Fruit fly (Drosophila melanogaster) whole organism: ENCODE data around the gene CG9782.

Experiments used
- CG8478 ChIP-seq: fragments of >200 bp; optimal IDR thresholded peaks from 2 replicates; lab custom pipeline; 2018; ENCODE audit warnings: inconsistent platforms
- Dll ChIP-seq: fragments of >200 bp; optimal IDR thresholded peaks from 2 replicates; lab custom pipeline; 2017
- EcR ChIP-seq, 2 experiments: fragments of >200 bp; optimal IDR thresholded peaks; 2 replicates each; lab custom pipeline; 2017; ENCODE audit warnings: missing biosample characterization in 2 of 2, missing genetic modification characterization in 2 of 2, missing genetic modification reagents in 2 of 2
- pan ChIP-seq: fragments of >200 bp; optimal IDR thresholded peaks from 2 replicates; lab custom pipeline; 2017
- psq ChIP-seq: fragments of >200 bp; optimal IDR thresholded peaks from 2 replicates; lab custom pipeline; 2017
- usp ChIP-seq: fragments of >200 bp; optimal IDR thresholded peaks from 2 replicates; lab custom pipeline; 2017; ENCODE audit warnings: missing biosample characterization, missing genetic modification characterization, mixed read lengths

CG9782 gene

DNA sequence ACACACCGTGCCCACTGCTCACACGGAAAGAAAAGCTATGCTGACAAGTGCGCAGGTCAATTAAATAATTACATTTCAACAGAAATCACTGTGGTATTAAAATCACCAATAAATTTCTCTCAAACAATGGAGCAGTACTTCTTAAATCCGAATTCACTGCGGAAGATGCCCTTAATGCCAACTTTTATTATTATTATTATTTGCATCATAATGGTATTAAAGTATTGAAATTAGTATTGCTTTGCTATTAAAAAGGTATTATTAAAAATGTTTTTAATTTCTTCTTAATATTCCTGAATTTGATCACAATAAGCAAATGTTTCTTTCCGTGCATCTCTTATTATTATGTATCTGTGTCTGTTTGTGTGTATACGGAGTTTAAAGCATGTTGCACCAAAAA is 41.4 kb downstream of the CG9782 start:
- TF ChIP-seq CG8478: no peak
- TF ChIP-seq Dll (lab: Kevin White, UChicago): no peak
- TF ChIP-seq usp (GFP tag; lab: Kevin White, UChicago): no peak
- TF ChIP-seq pan (lab: Kevin White, UChicago): no peak
- TF ChIP-seq psq: no peak

DNA sequence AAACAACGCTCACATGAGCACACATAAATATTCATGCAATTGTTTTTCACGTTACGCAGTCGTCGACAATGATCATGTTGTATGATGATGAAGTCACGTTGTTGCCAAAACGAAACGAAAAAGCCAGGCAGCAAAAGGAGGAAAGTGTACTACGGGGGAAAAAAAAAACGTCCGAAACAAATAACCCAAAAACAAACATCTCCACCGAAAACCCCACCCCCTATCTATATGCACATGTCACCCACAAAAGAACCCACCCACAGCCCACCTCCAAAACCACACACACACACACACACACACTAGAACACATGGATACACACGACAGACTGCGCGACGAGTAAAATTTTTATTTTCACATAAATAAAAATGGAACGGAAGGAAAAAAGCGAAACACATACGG is 46.3 kb downstream of the CG9782 start:
- TF ChIP-seq EcR (GFP tag; optimal IDR thresholded peaks at IDR 0.05; lab: Kevin White, UChicago): no peak
- no peak for TF ChIP-seq Dll (lab: Kevin White, UChicago)
- no peak for TF ChIP-seq usp (GFP tag; lab: Kevin White, UChicago)
- TF ChIP-seq psq: no peak
- no peak for TF ChIP-seq pan (lab: Kevin White, UChicago)
- no peak for TF ChIP-seq CG8478

DNA sequence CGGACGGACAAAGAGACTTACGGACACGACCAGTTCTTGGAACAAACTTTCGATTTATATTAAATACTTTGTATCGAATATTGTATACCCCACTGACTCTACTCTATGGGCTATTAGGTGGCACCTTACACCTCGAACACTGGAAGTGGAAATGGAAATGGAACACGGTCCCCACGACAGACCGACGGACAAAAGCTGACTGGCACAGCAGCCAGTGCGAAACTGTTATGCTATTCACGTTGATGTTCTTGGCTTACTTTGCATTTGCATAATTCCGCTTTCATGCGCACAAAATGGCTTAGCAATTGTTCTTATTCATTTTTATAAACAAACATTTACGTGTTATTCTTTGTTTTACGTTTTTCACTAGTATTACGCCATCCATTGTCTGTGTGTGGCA is 47.3 kb downstream of the CG9782 start:
- TF ChIP-seq psq (no peak), usp (GFP tag; lab: Kevin White, UChicago) (no peak), pan (lab: Kevin White, UChicago) (no peak), EcR (GFP tag; optimal IDR thresholded peaks at IDR 0.05; lab: Kevin White, UChicago) (no peak), CG8478 (no peak), Dll (lab: Kevin White, UChicago) (no peak)

DNA sequence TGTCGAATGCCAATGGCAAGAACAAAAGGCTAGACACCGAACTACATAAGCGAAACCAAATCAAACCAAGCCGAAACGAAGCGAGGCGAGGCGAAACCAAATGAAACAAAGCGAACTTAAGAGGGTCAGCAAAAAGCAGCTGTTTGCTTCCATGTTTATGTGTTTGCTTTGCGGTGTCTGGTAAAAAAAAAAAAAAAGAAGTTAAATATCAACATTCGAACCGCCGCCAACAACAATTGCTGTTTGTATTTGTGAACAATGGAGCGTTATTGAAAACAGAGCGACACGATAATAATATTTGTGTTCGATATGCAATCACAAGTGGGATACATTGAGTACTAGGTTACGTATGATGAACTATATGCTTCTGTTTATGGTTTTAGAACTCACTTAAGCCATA is 47.7 kb downstream of the CG9782 start:
- no peak for TF ChIP-seq usp (GFP tag; lab: Kevin White, UChicago)
- no peak for TF ChIP-seq CG8478
- TF ChIP-seq Dll (lab: Kevin White, UChicago): no peak
- no peak for TF ChIP-seq EcR (GFP tag; optimal IDR thresholded peaks at IDR 0.05; lab: Kevin White, UChicago)
- no peak for TF ChIP-seq pan (lab: Kevin White, UChicago)

DNA sequence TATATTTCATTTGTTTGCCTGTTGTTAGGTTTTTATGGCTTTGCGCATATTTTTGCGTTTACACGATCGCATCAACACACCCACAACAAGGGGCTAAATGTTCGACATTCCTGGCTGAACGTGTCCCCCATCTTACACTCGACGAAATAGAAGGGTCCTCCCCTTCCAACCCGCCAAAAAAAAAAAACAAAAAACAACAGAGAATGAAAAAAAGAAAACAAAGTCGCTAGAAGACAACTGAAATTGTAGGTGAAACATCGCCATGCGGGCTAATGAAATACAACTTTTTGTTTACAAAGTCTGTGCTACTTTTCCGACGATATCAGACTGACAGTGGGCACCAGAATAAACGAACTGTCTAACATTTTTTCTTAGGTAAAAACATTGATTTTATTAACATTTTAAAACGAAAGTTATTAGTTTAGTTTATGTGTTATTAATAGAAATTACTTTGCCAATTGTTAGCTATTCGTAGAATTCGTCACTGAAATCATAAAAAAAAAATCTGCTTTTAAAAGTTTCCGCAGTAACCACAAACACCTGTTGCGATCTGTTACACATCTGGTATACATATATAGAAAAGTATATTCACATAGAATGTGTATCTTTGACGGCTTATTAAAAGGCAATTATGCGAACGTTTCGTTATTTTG is 50.7 kb downstream of the CG9782 start:
- no peak for TF ChIP-seq EcR (GFP tag; optimal IDR thresholded peaks at IDR 0.05; lab: Kevin White, UChicago)

DNA sequence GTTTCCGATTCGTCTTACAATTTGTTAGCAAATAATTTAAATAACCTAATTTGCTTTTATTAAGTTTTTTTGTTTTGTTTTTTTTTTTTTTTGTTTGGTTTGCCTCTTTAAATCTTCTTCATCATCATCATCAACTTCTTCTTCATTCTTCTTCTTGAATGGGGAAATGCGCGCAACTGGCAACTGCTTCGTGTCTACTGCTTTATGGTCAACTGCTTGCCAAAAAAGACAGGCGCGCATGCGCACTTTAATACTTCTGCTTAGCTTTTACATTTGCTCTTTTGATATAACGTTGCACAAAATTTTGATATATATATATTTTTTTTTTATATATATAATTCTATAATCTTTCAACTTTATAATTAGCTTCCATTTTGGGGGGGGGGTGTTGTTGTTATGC is 56.0 kb downstream of the CG9782 start:
- no peak for TF ChIP-seq EcR (GFP tag; optimal IDR thresholded peaks at IDR 0.05; lab: Kevin White, UChicago)
- no peak for TF ChIP-seq psq
- no peak for TF ChIP-seq Dll (lab: Kevin White, UChicago)
- no peak for TF ChIP-seq CG8478
- TF ChIP-seq pan (lab: Kevin White, UChicago): no peak
- no peak for TF ChIP-seq usp (GFP tag; lab: Kevin White, UChicago)
